Worm (Caenorhabditis elegans) whole organism, L4/young adult: ENCODE results near the gene zmp-1.

Experiments used
- W03F9.2 ChIP-seq: fragments of 150-350 bp; optimal IDR thresholded peaks from 2 replicates; lab custom pipeline; 2014; ENCODE audit warnings: missing biosample characterization, missing genetic modification characterization
- dao-5 ChIP-seq: sonication (generic microtip); optimal IDR thresholded peaks from 2 replicates; lab custom pipeline; 2016; ENCODE audit warnings: missing genotype, missing genetic modification characterization, moderate library complexity, missing compliant biosample characterization
- him-1 ChIP-seq: sonication (generic microtip); optimal IDR thresholded peaks from 2 replicates; lab custom pipeline; 2016; ENCODE audit warnings: missing genotype, missing genetic modification reagents, missing genetic modification characterization, missing compliant biosample characterization

Gene zmp-1

DNA sequence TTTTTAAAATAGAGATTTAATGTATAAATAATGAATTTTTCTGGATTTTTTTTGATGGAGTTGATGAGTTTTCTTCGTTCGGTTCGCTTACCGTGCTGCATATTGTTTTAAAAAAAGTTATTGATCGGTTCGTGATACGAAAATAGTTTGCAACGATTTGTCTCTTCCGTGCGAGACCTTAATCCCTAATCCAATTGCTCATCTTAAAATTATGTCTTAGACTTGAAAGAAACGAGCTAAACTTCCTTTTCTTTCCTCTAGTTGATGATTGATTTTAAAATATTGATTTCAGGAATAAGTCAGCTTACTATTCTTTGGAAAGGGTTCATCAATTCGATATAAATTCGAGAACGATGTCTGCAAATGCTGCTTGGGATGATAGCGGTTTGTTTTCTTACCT lies 24.3 kb downstream of the zmp-1 start, which contains the start of gene C28H8.3:
Gene C28H8.3 (plus strand): TSS at position 293 of the 400 bp plus-strand sequence.
- TF ChIP-seq him-1 (tag; lab: Kevin White, UChicago) = no peak
- no peak for TF ChIP-seq dao-5
- TF ChIP-seq W03F9.2 (tag; lab: Kevin White, UChicago) = no peak

DNA sequence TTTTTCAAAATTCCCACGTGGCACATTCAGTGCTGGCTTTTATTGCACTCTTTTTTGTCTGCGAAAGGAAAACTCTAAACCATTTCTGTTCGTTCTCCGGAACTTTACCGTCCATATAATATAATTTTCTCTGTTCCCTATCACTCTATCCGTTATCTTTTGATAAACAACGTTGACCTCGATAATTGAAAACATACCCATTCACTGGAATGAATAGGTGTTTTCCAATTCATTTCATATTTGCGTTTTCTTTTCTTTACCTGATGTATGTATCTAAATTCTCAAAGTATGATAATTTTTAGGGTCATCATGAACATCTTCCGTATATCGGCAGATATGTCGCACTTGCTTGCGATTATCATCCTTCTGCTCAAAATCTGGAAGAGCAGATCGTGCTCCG lies 26.0 kb downstream of the zmp-1 start, which contains the start of gene erd-2.2:
Gene erd-2.2 (plus strand): TSS at position 301 of the 400 bp plus-strand sequence.
- TF ChIP-seq dao-5 = no peak
- TF ChIP-seq him-1 (tag; lab: Kevin White, UChicago) = no peak
- TF ChIP-seq W03F9.2 (tag; lab: Kevin White, UChicago) = no peak

DNA sequence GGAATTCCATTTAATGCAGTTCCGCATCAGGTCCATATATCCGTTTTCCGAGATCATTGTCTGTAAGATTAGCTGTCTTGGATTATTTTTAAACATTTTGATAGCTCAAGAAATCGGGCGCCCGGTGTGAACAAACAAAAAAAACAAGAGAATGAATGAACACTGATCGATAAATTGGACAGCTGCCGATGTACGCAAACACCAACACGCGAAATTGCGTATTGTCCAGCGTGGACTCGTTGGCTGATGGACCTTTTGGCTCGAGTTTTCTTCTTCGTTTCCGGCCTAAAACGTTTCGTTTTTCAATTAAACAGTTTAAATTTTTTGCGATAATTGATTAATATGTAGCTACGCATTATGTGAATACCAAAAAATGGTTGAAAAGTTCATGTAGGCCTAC lies 26.7 kb downstream of the zmp-1 start, which contains the start of gene dpff-1:
Gene dpff-1 (minus strand): TSS at position 288 of the 400 bp plus-strand sequence.
- TF ChIP-seq him-1 (tag; lab: Kevin White, UChicago) = no peak
- TF ChIP-seq W03F9.2 (tag; lab: Kevin White, UChicago) = no peak
- TF ChIP-seq dao-5 = no peak

DNA sequence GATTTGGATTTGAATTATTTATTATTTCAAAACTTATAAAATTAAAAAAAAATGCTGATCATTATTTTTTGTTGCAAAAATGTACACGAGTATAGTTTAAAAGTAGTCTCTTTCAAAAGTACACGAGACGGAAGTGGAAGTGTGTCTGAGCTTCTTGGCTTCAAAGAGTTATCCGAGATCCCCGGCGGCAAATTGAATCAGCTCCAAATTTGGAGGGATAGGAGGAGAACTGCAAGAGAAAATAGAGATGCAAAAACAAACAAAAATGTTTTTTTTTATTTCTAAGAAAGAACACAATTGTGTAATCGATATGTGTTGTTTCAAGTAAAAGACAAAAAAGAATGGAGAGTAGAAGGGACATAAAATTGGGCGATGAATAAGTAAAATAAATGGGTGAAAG lies 30.2 kb downstream of the zmp-1 start:
- TF ChIP-seq dao-5 = no peak
- no peak for TF ChIP-seq him-1 (tag; lab: Kevin White, UChicago)
- TF ChIP-seq W03F9.2 (tag; lab: Kevin White, UChicago) = no peak

DNA sequence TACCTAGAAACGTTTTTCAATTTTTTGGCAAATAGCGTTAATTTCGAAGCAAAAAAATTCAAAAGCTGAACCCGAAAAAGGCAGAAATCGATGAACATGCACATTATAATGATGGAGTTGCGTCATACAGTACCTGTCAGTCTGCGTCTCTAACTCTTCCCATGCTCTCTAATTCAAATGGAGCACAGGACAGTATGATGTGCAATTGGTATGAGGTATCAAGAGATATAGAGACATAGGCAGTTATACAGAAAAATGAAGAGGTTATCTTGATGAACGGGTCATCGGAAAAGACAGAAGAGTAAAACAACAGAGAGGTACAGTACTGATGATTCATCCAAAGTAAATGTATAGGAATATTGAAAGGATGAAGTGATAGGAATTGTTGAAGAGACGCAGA lies 32.0 kb downstream of the zmp-1 start:
- TF ChIP-seq him-1 (tag; lab: Kevin White, UChicago) (no peak), dao-5 (no peak)

DNA sequence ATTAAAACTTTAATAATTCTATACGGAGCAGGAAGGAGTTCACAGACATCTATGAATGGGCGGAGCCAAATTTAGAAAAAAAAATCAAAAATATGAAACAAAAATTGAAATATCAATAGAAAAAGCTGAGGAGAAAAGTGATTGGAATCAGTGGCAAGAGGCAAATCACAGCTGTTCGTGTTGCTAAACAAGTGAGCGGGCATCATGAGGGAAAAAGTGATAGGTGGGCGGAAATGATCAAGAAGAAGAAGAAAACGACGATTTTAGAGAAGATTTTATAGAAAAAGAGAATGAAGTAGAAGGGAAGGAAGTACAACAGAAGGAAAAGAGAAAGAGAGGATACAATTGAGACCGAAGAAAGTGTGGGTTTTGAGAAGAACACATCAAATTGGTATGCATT lies 34.1 kb downstream of the zmp-1 start:
- TF ChIP-seq dao-5 = no peak
- TF ChIP-seq him-1 (tag; lab: Kevin White, UChicago) = no peak
- TF ChIP-seq W03F9.2 (tag; lab: Kevin White, UChicago) = no peak

DNA sequence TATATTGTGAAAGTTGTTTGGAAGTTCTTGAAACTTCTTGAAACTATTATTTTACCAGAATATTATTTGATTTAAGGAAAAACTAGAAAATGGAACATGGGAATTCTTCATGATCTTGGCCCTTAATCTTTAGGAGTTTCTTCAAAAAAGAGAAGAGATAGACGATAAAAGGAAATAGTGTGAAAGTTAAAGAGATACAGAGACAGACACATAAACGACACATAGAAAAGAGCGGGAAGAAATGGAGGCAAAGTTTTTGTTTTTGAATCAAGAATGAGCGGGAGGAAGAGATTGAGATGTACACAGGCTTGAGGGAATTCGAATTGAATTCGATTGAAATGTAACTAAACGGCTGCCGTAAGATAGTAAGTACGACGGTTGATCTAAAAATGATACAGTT lies 35.3 kb downstream of the zmp-1 start:
- TF ChIP-seq W03F9.2 (tag; lab: Kevin White, UChicago) = no peak
- no peak for TF ChIP-seq dao-5
- TF ChIP-seq him-1 (tag; lab: Kevin White, UChicago) = no peak

DNA sequence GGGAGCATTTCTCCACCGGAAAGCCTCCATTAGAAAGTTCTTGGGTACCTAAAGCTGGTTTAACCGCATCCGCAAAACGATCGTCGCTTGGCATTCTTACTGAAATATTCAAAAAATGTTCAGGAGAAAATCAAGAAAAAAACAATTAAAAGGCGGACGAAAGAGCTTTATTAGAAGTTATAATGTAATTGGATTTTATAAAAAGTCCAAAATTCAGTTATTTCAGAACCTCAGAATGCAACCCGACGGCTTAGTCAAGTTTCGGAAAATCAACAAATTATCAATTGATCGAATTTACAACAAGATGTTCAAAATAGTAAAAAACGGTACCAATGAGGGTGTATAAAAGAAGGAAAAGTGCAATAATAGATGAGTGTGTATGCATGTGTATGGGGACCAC lies 36.8 kb downstream of the zmp-1 start, which contains the start of gene pxl-1:
Gene pxl-1 (minus strand): TSS at position 101 of the 400 bp plus-strand sequence.
- no peak for TF ChIP-seq him-1 (tag; lab: Kevin White, UChicago)

DNA sequence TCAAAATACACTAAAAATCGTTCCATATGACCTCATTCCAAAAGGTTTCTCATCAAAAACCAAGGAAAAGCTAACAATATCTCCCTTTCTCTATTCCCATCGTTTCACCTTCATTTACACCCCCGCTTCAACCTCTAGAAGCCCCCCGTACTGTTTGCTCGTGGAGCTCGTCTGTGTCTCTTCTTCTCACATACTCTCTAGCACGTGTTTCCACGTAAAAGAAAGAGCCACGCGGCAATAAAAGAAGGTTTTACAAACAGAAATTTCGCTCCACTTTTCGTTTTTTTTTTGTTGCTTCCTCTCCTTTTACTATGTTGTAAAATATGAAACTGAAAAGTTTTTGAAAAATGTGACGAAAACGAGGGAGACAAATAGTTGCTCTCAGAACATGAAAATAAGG lies 39.8 kb downstream of the zmp-1 start:
- TF ChIP-seq W03F9.2 (tag; lab: Kevin White, UChicago) (no peak), him-1 (tag; lab: Kevin White, UChicago) (no peak), dao-5 (no peak)

DNA sequence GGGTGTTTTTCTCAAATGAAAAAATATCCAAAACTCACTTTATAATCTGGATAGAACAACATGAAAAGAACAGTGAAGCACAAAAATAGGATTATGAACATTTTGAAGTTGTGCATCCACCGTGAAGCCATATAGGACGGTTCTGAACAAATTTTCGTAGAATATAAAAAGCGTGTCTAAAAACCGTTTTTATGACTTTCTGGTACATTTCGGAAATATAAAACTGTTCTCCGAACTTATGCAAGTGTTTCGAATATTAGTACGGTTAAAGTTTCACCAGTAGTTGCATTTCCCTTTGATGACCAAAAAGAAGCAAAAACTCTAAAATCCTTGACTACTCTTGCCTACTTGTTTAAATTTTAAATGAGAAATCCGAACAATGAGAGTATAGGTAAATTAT lies 44.1 kb downstream of the zmp-1 start, which contains the start of gene C28H8.8:
Gene C28H8.8 (minus strand): TSS at position 101 of the 400 bp plus-strand sequence.
- no peak for TF ChIP-seq him-1 (tag; lab: Kevin White, UChicago)
- TF ChIP-seq dao-5 = no peak
- no peak for TF ChIP-seq W03F9.2 (tag; lab: Kevin White, UChicago)

DNA sequence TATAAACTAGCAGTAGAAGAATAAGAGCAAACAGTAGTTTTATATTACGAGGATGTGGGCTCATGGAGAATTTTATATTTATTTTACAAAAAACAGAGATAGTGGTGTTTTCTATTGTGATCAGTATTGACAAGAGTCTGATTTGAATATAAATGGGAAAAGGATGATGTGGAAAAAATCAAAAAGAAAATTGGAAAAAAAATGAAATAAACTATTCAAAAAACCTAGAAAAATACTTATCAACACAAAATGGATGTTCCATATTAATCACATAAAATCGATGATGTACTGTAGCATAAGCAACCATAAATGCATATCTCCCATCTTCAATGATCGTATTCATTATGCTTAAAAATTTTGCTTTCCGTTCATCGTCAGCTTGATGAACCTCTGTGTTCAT lies 45.9 kb downstream of the zmp-1 start, which contains the start of gene C28H8.7:
Gene C28H8.7 (minus strand): TSS at position 101 of the 400 bp plus-strand sequence.
- no peak for TF ChIP-seq W03F9.2 (tag; lab: Kevin White, UChicago)
- no peak for TF ChIP-seq him-1 (tag; lab: Kevin White, UChicago)
- no peak for TF ChIP-seq dao-5

DNA sequence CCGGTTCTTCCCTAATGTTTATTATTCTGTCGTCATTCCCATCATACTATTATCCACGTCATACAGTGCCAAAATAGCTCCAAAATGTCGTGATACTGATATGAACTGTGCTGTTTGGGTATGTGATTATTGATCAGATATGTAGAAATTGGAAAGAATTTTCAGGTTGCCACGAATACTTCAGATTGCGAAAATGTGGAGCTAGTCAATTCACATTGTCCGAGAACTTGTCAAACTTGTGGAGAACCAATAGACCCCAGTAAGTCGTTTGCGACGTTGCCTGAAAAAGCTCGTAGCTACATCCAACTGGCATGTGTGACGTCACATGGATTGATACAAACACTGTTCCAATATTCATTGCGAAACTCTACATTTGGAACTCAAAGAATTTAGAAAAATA lies 48.3 kb downstream of the zmp-1 start:
- TF ChIP-seq him-1 (tag; lab: Kevin White, UChicago) (no peak), W03F9.2 (tag; lab: Kevin White, UChicago) (no peak)

DNA sequence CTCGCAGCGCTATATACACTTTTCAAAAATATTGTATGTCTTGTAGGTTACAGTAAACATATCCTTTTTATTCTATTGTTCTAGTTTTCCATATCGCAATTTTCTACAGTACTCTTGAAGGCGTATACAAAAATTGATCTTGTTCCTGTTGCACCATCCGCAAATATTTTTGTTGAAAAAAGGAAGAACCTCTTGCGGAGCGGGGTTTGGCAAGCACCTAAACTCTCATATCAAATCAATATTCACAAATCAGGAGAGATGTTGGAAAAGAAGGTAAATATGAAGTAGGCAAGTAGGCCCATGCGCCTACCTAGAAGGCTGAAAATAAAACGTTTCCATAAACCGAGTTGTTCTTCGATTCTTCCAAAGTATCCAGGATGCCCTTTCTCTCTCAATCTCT lies 48.7 kb downstream of the zmp-1 start, which contains the start of gene C28H8.5:
Gene C28H8.5 (plus strand): TSS at position 301 of the 400 bp plus-strand sequence.
- TF ChIP-seq dao-5 = no peak
- no peak for TF ChIP-seq W03F9.2 (tag; lab: Kevin White, UChicago)
- TF ChIP-seq him-1 (tag; lab: Kevin White, UChicago) = no peak

DNA sequence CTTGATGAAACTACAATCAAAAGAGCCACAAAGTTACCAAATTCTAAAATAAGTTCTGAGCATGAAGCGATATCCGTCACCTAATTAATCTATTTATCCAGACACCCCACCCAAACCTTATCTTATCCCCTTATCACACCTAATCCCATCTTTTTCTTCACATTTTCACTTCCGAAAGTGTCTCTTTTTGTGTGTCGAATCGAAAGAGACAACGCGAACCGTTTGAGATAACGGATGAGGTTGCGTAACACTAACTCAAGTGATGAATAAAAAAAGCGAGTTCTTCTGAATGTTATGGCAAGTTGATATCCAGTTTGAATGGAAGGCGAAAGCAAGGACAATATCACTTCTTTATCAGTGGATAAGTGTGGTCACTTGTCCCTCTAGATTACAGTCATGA lies 49.2 kb downstream of the zmp-1 start:
- TF ChIP-seq dao-5 (no peak), W03F9.2 (tag; lab: Kevin White, UChicago) (no peak), him-1 (tag; lab: Kevin White, UChicago) (no peak)

DNA sequence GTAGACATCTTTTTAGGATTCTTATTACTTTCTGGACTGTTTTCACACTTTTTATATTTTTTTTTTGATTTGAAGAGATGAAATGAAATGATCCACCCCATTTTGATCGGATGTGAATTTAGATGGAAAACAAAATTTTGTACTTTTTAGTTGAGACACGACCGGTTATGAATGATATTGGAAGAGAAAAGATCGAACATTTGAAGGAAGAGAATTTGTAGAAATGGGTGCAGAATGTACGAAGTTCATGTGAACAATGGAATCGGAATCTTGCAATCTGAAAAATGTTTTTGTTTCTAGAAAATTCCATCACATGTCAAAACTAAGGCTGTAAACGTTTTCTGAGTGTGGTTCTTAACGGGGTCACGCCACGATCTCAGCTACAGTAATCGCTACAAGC lies 49.9 kb downstream of the zmp-1 start, which contains the start of gene F01F1.14:
Gene F01F1.14 (minus strand): TSS at position 101 of the 400 bp plus-strand sequence.
- TF ChIP-seq him-1 (tag; lab: Kevin White, UChicago) (no peak), W03F9.2 (tag; lab: Kevin White, UChicago) (no peak), dao-5 (no peak)
